Worm (Caenorhabditis elegans) whole organism, young adult: ENCODE results near the gene F52C6.3.
A peak's percentile ranks its signal among the peaks of the same experiment; 100 is the strongest.

Source experiments
- B0261.1 ChIP-seq: sonication (generic microtip); optimal IDR thresholded peaks from 2 replicates; lab custom pipeline; 2016; ENCODE audit warnings: mild to moderate bottlenecking, missing genetic modification characterization, moderate library complexity, missing compliant biosample characterization
- F22D6.2 ChIP-seq: sonication (generic microtip); optimal IDR thresholded peaks from 2 replicates; lab custom pipeline; 2016; ENCODE audit warnings: mild to moderate bottlenecking, missing genetic modification characterization, missing compliant biosample characterization
- F37B4.10 ChIP-seq: fragments of 200-800 bp; sonication (Bioruptor generic); IDR thresholded peaks from 2 replicates; pipeline ENCODE4 v1.3.6; 2022; ENCODE audit warnings: missing genetic modification characterization, missing compliant biosample characterization
- F49E8.2 ChIP-seq: sonication (generic microtip); optimal IDR thresholded peaks from 3 replicates; lab custom pipeline; 2017; ENCODE audit warnings: missing genetic modification characterization, mild to moderate bottlenecking, missing compliant biosample characterization, antibody characterized with exemption, moderate library complexity; ENCODE audit not compliant: insufficient read depth
- F57A8.1 ChIP-seq: fragments of 200-800 bp; sonication (Bioruptor generic); optimal IDR thresholded peaks from 2 replicates; lab custom pipeline; 2018; ENCODE audit warnings: mild to moderate bottlenecking, missing genetic modification characterization, moderate library complexity, missing compliant biosample characterization
- F57C9.4 ChIP-seq: sonication (generic microtip); optimal IDR thresholded peaks from 2 replicates; lab custom pipeline; 2017; ENCODE audit warnings: mild to moderate bottlenecking, missing genetic modification characterization, missing compliant biosample characterization
- K11D2.4 ChIP-seq: fragments of 200-800 bp; sonication (Bioruptor generic); IDR thresholded peaks from 2 replicates; pipeline ENCODE4 v1.3.6; 2022; ENCODE audit warnings: missing genetic modification reagents, missing genetic modification characterization, missing compliant biosample characterization
- Y95B8A.8 ChIP-seq: fragments of 200-800 bp; sonication (Bioruptor generic); IDR thresholded peaks from 2 replicates; pipeline ENCODE4 v1.3.6; 2022; ENCODE audit warnings: missing genetic modification reagents, missing genetic modification characterization, missing compliant biosample characterization
- ZK185.1 ChIP-seq: sonication (generic microtip); optimal IDR thresholded peaks from 2 replicates; lab custom pipeline; 2016; ENCODE audit warnings: mild to moderate bottlenecking, missing genetic modification characterization, missing compliant biosample characterization; ENCODE audit not compliant: poor library complexity, severe bottlenecking
- akir-1 ChIP-seq: fragments of 200-800 bp; sonication (Bioruptor generic); optimal IDR thresholded peaks from 2 replicates; lab custom pipeline; 2018; ENCODE audit warnings: mild to moderate bottlenecking, missing genetic modification characterization, moderate library complexity, missing compliant biosample characterization
- ama-1 ChIP-seq, 3 experiments: fragments of 150-350 bp in 1 of 3; sonication (generic microtip) in 2 of 3; optimal IDR thresholded peaks; 2 replicates each; lab custom pipeline; 2014 to 2018; ENCODE audit warnings: missing biosample characterization in 2 of 3, missing genetic modification characterization in 2 of 3, missing genetic modification reagents in 2 of 3
- athp-1 ChIP-seq: sonication (generic microtip); optimal IDR thresholded peaks from 2 replicates; lab custom pipeline; 2017; ENCODE audit warnings: mild to moderate bottlenecking, missing genetic modification characterization, missing compliant biosample characterization
- attf-6 ChIP-seq: fragments of 200-800 bp; sonication (Bioruptor generic); IDR thresholded peaks from 2 replicates; pipeline ENCODE4 v1.3.6; 2022; ENCODE audit warnings: missing genetic modification reagents, missing genetic modification characterization, missing compliant biosample characterization
- bed-2 ChIP-seq: fragments of 200-800 bp; sonication (Bioruptor generic); IDR thresholded peaks from 2 replicates; pipeline ENCODE4 v1.3.6; 2022; ENCODE audit warnings: missing genetic modification reagents, missing genetic modification characterization, missing compliant biosample characterization
- ceh-58 ChIP-seq: fragments of 200-800 bp; sonication (Bioruptor generic); IDR thresholded peaks from 2 replicates; pipeline ENCODE4 v1.3.6; 2022; ENCODE audit warnings: missing genetic modification characterization, missing compliant biosample characterization
- dpl-1 ChIP-seq: fragments of 150-350 bp; optimal IDR thresholded peaks from 2 replicates; lab custom pipeline; 2014; ENCODE audit warnings: missing biosample characterization, missing genetic modification reagents, missing genetic modification characterization
- efl-1 ChIP-seq: fragments of 150-350 bp; optimal IDR thresholded peaks from 2 replicates; lab custom pipeline; 2014; ENCODE audit warnings: missing biosample characterization, missing genetic modification reagents, missing genetic modification characterization
- egl-18 ChIP-seq: fragments of 200-800 bp; sonication (Bioruptor generic); IDR thresholded peaks from 2 replicates; pipeline ENCODE4 v1.3.6; 2022; ENCODE audit warnings: missing genetic modification reagents, missing genetic modification characterization, missing compliant biosample characterization
- ets-4 ChIP-seq: fragments of 200-800 bp; sonication (Bioruptor generic); optimal IDR thresholded peaks from 2 replicates; lab custom pipeline; 2018; ENCODE audit warnings: mild to moderate bottlenecking, missing genetic modification characterization, missing compliant biosample characterization
- gei-17 ChIP-seq: fragments of 200-800 bp; sonication (Bioruptor generic); optimal IDR thresholded peaks from 2 replicates; lab custom pipeline; 2018; ENCODE audit warnings: mild to moderate bottlenecking, missing genetic modification characterization, missing compliant biosample characterization
- hrde-1 ChIP-seq: sonication (generic microtip); optimal IDR thresholded peaks from 2 replicates; lab custom pipeline; 2016; ENCODE audit warnings: missing genetic modification characterization, mild to moderate bottlenecking, missing compliant biosample characterization, moderate library complexity, missing genotype, missing genetic modification reagents, borderline replicate concordance
- hsf-1 ChIP-seq: fragments of 200-800 bp; sonication (Bioruptor generic); IDR thresholded peaks from 2 replicates; pipeline ENCODE4 v1.3.6; 2022; ENCODE audit warnings: missing genetic modification reagents, missing genetic modification characterization, missing compliant biosample characterization
- lin-54 ChIP-seq: fragments of 200-800 bp; sonication (Bioruptor generic); optimal IDR thresholded peaks from 2 replicates; lab custom pipeline; 2018; ENCODE audit warnings: mild to moderate bottlenecking, missing genetic modification characterization, missing compliant biosample characterization
- lsl-1 ChIP-seq: fragments of 200-800 bp; sonication (Bioruptor generic); optimal IDR thresholded peaks from 2 replicates; lab custom pipeline; 2018; ENCODE audit warnings: mild to moderate bottlenecking, missing genetic modification characterization, moderate library complexity, missing compliant biosample characterization
- lsy-27 ChIP-seq: sonication (generic microtip); optimal IDR thresholded peaks from 2 replicates; lab custom pipeline; 2017; ENCODE audit warnings: missing genetic modification characterization, mild to moderate bottlenecking, missing compliant biosample characterization, antibody characterized with exemption, missing genotype, borderline replicate concordance; ENCODE audit not compliant: insufficient read depth
- madf-3 ChIP-seq: fragments of 200-800 bp; sonication (Bioruptor generic); IDR thresholded peaks from 2 replicates; pipeline ENCODE4 v1.3.6; 2022; ENCODE audit warnings: missing genetic modification reagents, missing genetic modification characterization, missing compliant biosample characterization
- madf-6 ChIP-seq: fragments of 200-800 bp; sonication (Bioruptor generic); IDR thresholded peaks from 2 replicates; pipeline ENCODE4 v1.3.6; 2022; ENCODE audit warnings: missing genetic modification reagents, missing genetic modification characterization, missing compliant biosample characterization
- mcd-1 ChIP-seq: fragments of 200-800 bp; sonication (Bioruptor generic); IDR thresholded peaks from 2 replicates; pipeline ENCODE4 v1.3.6; 2022; ENCODE audit warnings: missing genetic modification reagents, missing genetic modification characterization, missing compliant biosample characterization
- mes-4 ChIP-seq: sonication (generic microtip); optimal IDR thresholded peaks from 2 replicates; lab custom pipeline; 2016; ENCODE audit warnings: missing genotype, missing genetic modification characterization, missing compliant biosample characterization
- nhr-120 ChIP-seq: fragments of 200-800 bp; sonication (Bioruptor generic); IDR thresholded peaks from 2 replicates; pipeline ENCODE4 v1.3.6; 2022; ENCODE audit warnings: missing genetic modification characterization, missing compliant biosample characterization
- nhr-179 ChIP-seq: sonication (generic microtip); optimal IDR thresholded peaks from 2 replicates; lab custom pipeline; 2016; ENCODE audit warnings: mild to moderate bottlenecking, missing genetic modification characterization, missing compliant biosample characterization
- nhr-80 ChIP-seq: sonication (generic microtip); optimal IDR thresholded peaks from 2 replicates; lab custom pipeline; 2016; ENCODE audit warnings: missing genetic modification characterization, missing compliant biosample characterization
- pha-4 ChIP-seq: fragments of 150-350 bp; sonication (generic microtip); optimal IDR thresholded peaks from 2 replicates; lab custom pipeline; 2014; ENCODE audit warnings: missing biosample characterization, missing genetic modification reagents, missing genetic modification characterization
- rec-8 ChIP-seq, 2 experiments: sonication (generic microtip); optimal IDR thresholded peaks; 2 replicates each; lab custom pipeline; 2016; ENCODE audit warnings: mild to moderate bottlenecking in 2 of 2, missing genetic modification characterization in 2 of 2, missing genetic modification reagents in 2 of 2, missing genotype in 2 of 2, missing biosample characterization in 1 of 2, missing compliant biosample characterization in 1 of 2, moderate library complexity in 1 of 2
- sea-2 ChIP-seq: fragments of 200-800 bp; sonication (Bioruptor generic); IDR thresholded peaks from 2 replicates; pipeline ENCODE4 v1.3.6; 2022; ENCODE audit warnings: missing genetic modification characterization, missing compliant biosample characterization
- snpc-4 ChIP-seq, 5 experiments: fragments of 150-350 bp in 1 of 5; sonication (generic microtip) in 4 of 5; optimal IDR thresholded peaks; 2 replicates each; lab custom pipeline; 2014 to 2018; ENCODE audit warnings: missing genetic modification characterization in 5 of 5, missing biosample characterization in 3 of 5, antibody characterized with exemption in 2 of 5, mild to moderate bottlenecking in 2 of 5, missing compliant biosample characterization in 2 of 5, missing genotype in 2 of 5, moderate library complexity in 2 of 5, missing genetic modification reagents in 1 of 5
- sptf-2 ChIP-seq: fragments of 200-800 bp; sonication (Bioruptor generic); optimal IDR thresholded peaks from 2 replicates; lab custom pipeline; 2018; ENCODE audit warnings: mild to moderate bottlenecking, missing genetic modification characterization, missing compliant biosample characterization
- tbp1 ChIP-seq: fragments of 200-800 bp; sonication (Bioruptor generic); optimal IDR thresholded peaks from 2 replicates; lab custom pipeline; 2018; ENCODE audit warnings: mild to moderate bottlenecking, missing genetic modification characterization, missing compliant biosample characterization
- xnd-1 ChIP-seq: sonication (generic microtip); optimal IDR thresholded peaks from 2 replicates; lab custom pipeline; 2016; ENCODE audit warnings: missing genotype, missing genetic modification reagents, missing genetic modification characterization, missing compliant biosample characterization

F52C6.3 gene

DNA sequence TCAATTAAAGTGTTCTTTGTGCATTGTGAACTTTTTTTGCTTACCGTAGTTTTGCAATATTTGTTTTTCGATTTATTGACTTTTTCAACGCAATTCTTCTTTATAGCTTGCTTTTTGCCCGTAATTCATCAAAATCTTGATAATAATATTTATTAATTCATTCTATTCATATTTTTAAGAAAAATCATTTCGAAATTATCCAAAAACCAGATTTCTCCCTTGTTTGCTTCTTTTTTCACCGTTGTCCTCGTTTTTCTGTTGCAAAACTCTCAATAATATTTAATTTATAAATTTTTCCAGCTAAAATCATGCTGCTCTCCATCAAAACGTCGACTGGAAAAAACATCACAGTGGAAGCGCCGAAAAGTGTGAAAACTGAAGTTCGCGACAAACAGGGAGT lies at the start of gene F52C6.3:
Gene F52C6.3 (plus strand): TSS at position 301 of the 400 bp plus-strand sequence.
- peak; percentile 51 for TF ChIP-seq lsl-1 (GFP tag; lab: Kevin White, UChicago)
- TF ChIP-seq dpl-1 = no peak

ce11 chrII:1875658-1876057 lies 48.9 kb upstream of the F52C6.3 start, which contains the start of gene math-13:
Gene math-13 (plus strand): TSS chrII:1875958.
- no peak for TF ChIP-seq nhr-80 (tag; lab: Kevin White, UChicago)
- TF ChIP-seq F22D6.2 (tag; lab: Kevin White, UChicago) = no peak
- TF ChIP-seq Y95B8A.8 (GFP tag; lab: Robert Waterston, UW) = no peak
- TF ChIP-seq mcd-1 (GFP tag; lab: Robert Waterston, UW) = no peak
- TF ChIP-seq athp-1 (tag; lab: Kevin White, UChicago) = no peak
- no peak for TF ChIP-seq sptf-2 (GFP tag; lab: Kevin White, UChicago)
- TF ChIP-seq madf-3 = no peak
- TF ChIP-seq F57A8.1 = no peak

DNA sequence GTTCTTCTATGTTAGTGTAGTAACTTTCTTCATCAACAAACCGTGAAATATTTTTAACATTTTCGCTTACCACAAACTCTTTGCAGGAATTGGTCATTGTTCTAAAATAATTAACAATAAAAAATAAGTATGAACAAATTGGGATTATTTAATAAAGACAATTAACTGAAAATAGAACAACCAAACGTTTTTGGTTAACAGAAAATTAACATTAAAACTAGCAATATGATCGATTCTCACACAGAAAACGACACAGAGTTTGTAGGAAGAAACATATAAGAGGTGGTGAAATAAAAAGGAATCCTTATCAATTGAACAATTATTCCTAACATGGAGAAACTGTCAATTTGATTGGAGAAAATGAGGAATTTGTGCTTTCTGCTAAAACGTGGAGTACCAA lies 45.9 kb upstream of the F52C6.3 start, which contains the start of gene math-16:
Gene math-16 (minus strand): TSS at position 101 of the 400 bp plus-strand sequence.
- TF ChIP-seq sptf-2 (GFP tag; lab: Kevin White, UChicago) = no peak
- no peak for TF ChIP-seq F49E8.2 (tag; lab: Kevin White, UChicago)
- TF ChIP-seq attf-6 (GFP tag; lab: Robert Waterston, UW) = no peak
- TF ChIP-seq ets-4 = no peak
- no peak for TF ChIP-seq madf-6 (GFP tag; lab: Robert Waterston, UW)
- no peak for TF ChIP-seq F57C9.4 (tag; lab: Kevin White, UChicago)
- TF ChIP-seq K11D2.4 (GFP tag; lab: Robert Waterston, UW) = no peak
- TF ChIP-seq hrde-1 (tag; lab: Kevin White, UChicago) = no peak
- TF ChIP-seq lsy-27 = no peak
- no peak for TF ChIP-seq ZK185.1 (tag; lab: Kevin White, UChicago)
- no peak for TF ChIP-seq sea-2 (GFP tag; lab: Robert Waterston, UW)
- TF ChIP-seq efl-1 = no peak
- no peak for TF ChIP-seq gei-17 (GFP tag; lab: Kevin White, UChicago)
- TF ChIP-seq lin-54 (GFP tag; lab: Kevin White, UChicago) = no peak

DNA sequence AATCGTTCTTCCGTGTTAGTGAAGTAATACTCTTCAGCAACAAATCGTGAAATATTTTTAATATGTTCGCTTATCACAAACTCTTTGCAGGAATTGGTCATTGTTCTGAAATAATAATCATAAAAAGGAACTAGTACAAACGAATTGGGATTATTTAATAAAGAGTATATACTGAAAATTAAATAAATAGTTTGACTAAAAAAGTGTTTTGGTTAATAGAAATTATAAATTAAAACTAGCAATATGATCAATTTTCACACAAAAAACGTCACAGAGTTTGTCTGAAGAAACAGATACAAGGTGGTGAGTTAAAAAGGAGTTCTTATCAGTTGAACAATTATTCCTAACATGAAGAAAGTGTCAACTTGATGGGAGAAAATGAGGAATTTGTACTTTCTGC lies 41.9 kb upstream of the F52C6.3 start, which contains the start of gene math-5:
Gene math-5 (minus strand): TSS at position 101 of the 400 bp plus-strand sequence.
- TF ChIP-seq F37B4.10 (GFP tag; lab: Robert Waterston, UW) = no peak
- TF ChIP-seq egl-18 (GFP tag; lab: Robert Waterston, UW) = no peak
- TF ChIP-seq madf-3 = no peak
- TF ChIP-seq nhr-120 (GFP tag; lab: Robert Waterston, UW) = no peak
- no peak for TF ChIP-seq K11D2.4 (GFP tag; lab: Robert Waterston, UW)
- TF ChIP-seq rec-8 (tag; optimal IDR thresholded peaks at IDR 0.05; lab: Kevin White, UChicago) = no peak
- no peak for TF ChIP-seq nhr-80 (tag; lab: Kevin White, UChicago)
- no peak for TF ChIP-seq akir-1 (GFP tag; lab: Kevin White, UChicago)

ce11 chrII:1884635-1885034 lies 39.9 kb upstream of the F52C6.3 start, which contains the start of gene math-6:
Gene math-6 (minus strand): TSS chrII:1884735.
- TF ChIP-seq nhr-179 = no peak
- TF ChIP-seq snpc-4 (GFP tag; optimal IDR thresholded peaks at IDR 0.05; lab: Kevin White, UChicago) = no peak
- TF ChIP-seq snpc-4 (tag; optimal IDR thresholded peaks at IDR 0.05; lab: Kevin White, UChicago) = no peak
- no peak for TF ChIP-seq xnd-1
- no peak for TF ChIP-seq tbp1 (GFP tag; lab: Kevin White, UChicago)
- no peak for TF ChIP-seq ceh-58
- TF ChIP-seq pha-4 (tag; lab: Kevin White, UChicago) = no peak
- no peak for TF ChIP-seq mcd-1 (GFP tag; lab: Robert Waterston, UW)
- no peak for TF ChIP-seq bed-2 (GFP tag; lab: Robert Waterston, UW)
- no peak for TF ChIP-seq mes-4 (tag; lab: Kevin White, UChicago)
- TF ChIP-seq B0261.1 (tag; lab: Kevin White, UChicago) = no peak
- TF ChIP-seq F22D6.2 (tag; lab: Kevin White, UChicago) = no peak
- no peak for TF ChIP-seq ama-1 (optimal IDR thresholded peaks at IDR 0.05; lab: Kevin White, UChicago)
- TF ChIP-seq ama-1 (GFP tag; optimal IDR thresholded peaks at IDR 0.05; lab: Kevin White, UChicago) = no peak
- no peak for TF ChIP-seq hsf-1
